Worm (Caenorhabditis elegans) whole organism, midembryonic: Measurements from ENCODE around the gene R05D8.11.

Experiments used
- T22C8.4 ChIP-seq: fragments of 200-800 bp; sonication (Bioruptor generic); IDR thresholded peaks from 2 replicates; pipeline ENCODE4 v1.3.6; 2022; ENCODE audit warnings: missing genetic modification characterization, missing compliant biosample characterization
- cog-1 ChIP-seq: sonication (generic microtip); optimal IDR thresholded peaks from 2 replicates; lab custom pipeline; 2016; ENCODE audit warnings: missing genetic modification characterization, missing compliant biosample characterization
- flt-1 ChIP-seq: fragments of 200-800 bp; sonication (Bioruptor generic); IDR thresholded peaks from 2 replicates; pipeline ENCODE4 v1.3.6; 2022; ENCODE audit warnings: missing genetic modification characterization, missing compliant biosample characterization
- klf-2 ChIP-seq: fragments of 200-800 bp; sonication (Bioruptor generic); conservative IDR thresholded peaks from 2 replicates; pipeline ENCODE4 v1.3.6; 2022; ENCODE audit warnings: missing genetic modification reagents, missing genetic modification characterization, missing compliant biosample characterization
- med-1 ChIP-seq: sonication (generic microtip); optimal IDR thresholded peaks from 2 replicates; lab custom pipeline; 2017; ENCODE audit warnings: missing genetic modification characterization, mild to moderate bottlenecking, missing compliant biosample characterization, antibody characterized with exemption, missing genetic modification reagents; ENCODE audit not compliant: insufficient read depth
- ref-1 ChIP-seq: fragments of 200-800 bp; sonication (Bioruptor generic); conservative IDR thresholded peaks from 2 replicates; pipeline ENCODE4 v1.3.6; 2022; ENCODE audit warnings: missing genetic modification reagents, missing genetic modification characterization, missing compliant biosample characterization
- tab-1 ChIP-seq: fragments of 200-800 bp; sonication (Bioruptor generic); IDR thresholded peaks from 2 replicates; pipeline ENCODE4 v1.3.6; 2022; ENCODE audit warnings: missing genetic modification characterization, missing compliant biosample characterization
- ztf-23 ChIP-seq: fragments of 200-800 bp; sonication (Bioruptor generic); IDR thresholded peaks from 2 replicates; pipeline ENCODE4 v1.3.6; 2022; ENCODE audit warnings: missing genetic modification reagents, missing genetic modification characterization, missing compliant biosample characterization
- ztf-29 ChIP-seq: fragments of 200-800 bp; sonication (Bioruptor generic); IDR thresholded peaks from 2 replicates; pipeline ENCODE4 v1.3.6; 2022; ENCODE audit warnings: missing genetic modification reagents, missing genetic modification characterization, missing compliant biosample characterization

R05D8.11 gene

DNA sequence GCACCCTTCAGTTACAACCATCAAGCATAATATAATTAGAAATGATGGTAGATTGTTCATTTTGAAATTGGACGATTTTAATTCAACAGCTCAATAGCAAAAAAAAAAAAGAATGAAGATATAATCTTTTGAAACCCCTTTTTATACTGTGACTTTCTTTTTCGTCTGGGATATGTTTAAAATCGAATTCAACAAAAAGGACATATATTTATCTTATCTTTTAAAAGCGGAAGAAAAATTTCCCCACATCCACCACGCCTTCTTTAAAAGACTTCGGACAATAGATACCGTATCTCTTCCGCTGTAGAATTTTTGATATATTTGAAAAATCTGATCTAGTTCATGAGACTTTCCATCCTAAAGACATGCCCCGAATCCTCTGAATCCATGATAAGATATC lies at the start of gene R05D8.11:
R05D8.11 (minus strand) TSS at position 101 of the 400 bp plus-strand sequence.
- TF ChIP-seq tab-1 (no peak), ztf-29 (GFP tag; lab: Robert Waterston, UW) (no peak), flt-1 (GFP tag; lab: Robert Waterston, UW) (no peak), ztf-23 (GFP tag; lab: Robert Waterston, UW) (no peak), med-1 (no peak), T22C8.4 (GFP tag; lab: Robert Waterston, UW) (no peak), klf-2 (GFP tag; lab: Robert Waterston, UW) (no peak), ref-1 (GFP tag; lab: Robert Waterston, UW) (no peak), cog-1 (tag; lab: Kevin White, UChicago) (no peak)

DNA sequence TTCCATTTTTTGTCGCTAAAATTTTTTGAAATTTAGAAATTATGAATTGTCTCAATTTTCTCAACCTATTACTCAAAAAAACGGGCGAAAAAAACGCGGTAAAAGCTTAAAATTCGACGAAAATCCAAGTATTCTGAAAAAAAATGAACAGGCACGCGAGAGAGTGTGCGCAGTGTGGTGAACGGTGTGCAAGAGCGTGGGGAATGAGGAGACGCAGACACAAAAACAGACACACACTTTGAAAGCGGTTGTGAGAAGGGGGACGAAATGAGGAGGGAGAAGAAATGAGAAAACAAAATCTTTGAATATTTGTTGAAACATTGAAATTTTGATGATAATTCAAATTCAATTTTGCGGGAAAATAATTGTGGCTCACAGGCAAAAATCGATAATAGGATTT lies 46.1 kb upstream of the R05D8.11 start, which contains the start of gene T03D3.5:
T03D3.5 (minus strand) TSS at position 21 of the 400 bp plus-strand sequence.
- TF ChIP-seq klf-2 (GFP tag; lab: Robert Waterston, UW) (no peak), ztf-23 (GFP tag; lab: Robert Waterston, UW) (no peak), cog-1 (tag; lab: Kevin White, UChicago) (no peak), T22C8.4 (GFP tag; lab: Robert Waterston, UW) (no peak), flt-1 (GFP tag; lab: Robert Waterston, UW) (no peak), ref-1 (GFP tag; lab: Robert Waterston, UW) (no peak)

DNA sequence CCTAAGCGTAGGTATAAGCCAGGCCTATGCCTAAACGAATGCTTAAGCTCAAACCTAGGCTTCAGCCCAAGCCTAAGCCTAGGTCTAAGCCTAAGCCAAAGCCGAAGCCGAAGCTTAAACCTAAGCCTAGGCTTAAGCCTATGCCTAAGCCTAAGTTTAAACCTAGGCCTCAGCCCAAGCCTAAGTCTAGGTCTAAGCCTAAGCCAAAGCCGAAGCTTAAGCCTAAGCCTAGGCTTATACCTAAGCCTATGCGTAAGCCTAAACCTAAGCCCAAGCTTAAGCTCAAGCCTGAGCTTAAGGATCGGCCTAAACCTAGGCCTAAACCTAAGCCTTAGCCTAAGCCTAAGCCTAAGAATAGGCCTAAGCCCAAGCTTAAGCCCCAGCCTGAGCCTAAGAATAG lies 45.3 kb upstream of the R05D8.11 start:
- 0 out of 2 replicates have a peak, but pooled peaks have one; percentile 16 for TF ChIP-seq ztf-29 (GFP tag; lab: Robert Waterston, UW)
- no peak for TF ChIP-seq med-1
- no peak for TF ChIP-seq klf-2 (GFP tag; lab: Robert Waterston, UW)

- TF ChIP-seq cog-1 (tag; lab: Kevin White, UChicago) (no peak), ztf-29 (GFP tag; lab: Robert Waterston, UW) (no peak), med-1 (no peak), klf-2 (GFP tag; lab: Robert Waterston, UW) (no peak), tab-1 (no peak), ref-1 (GFP tag; lab: Robert Waterston, UW) (no peak), ztf-23 (GFP tag; lab: Robert Waterston, UW) (no peak), flt-1 (GFP tag; lab: Robert Waterston, UW) (no peak), T22C8.4 (GFP tag; lab: Robert Waterston, UW) (no peak)
Observed at ce11 chrV:2821618-2822272, 41.1 kb upstream of the R05D8.11 start, which contains the start of gene srh-36. Gene srh-36, minus strand, starts transcription at chrV:2821668.

- TF ChIP-seq cog-1 (tag; lab: Kevin White, UChicago) = no peak
- no peak for TF ChIP-seq tab-1
- TF ChIP-seq flt-1 (GFP tag; lab: Robert Waterston, UW) = no peak
- no peak for TF ChIP-seq ztf-29 (GFP tag; lab: Robert Waterston, UW)
- no peak for TF ChIP-seq klf-2 (GFP tag; lab: Robert Waterston, UW)
- no peak for TF ChIP-seq T22C8.4 (GFP tag; lab: Robert Waterston, UW)
- no peak for TF ChIP-seq med-1
- TF ChIP-seq ref-1 (GFP tag; lab: Robert Waterston, UW) = no peak
- no peak for TF ChIP-seq ztf-23 (GFP tag; lab: Robert Waterston, UW)
Observed at ce11 chrV:2818117-2818516, 37.4 kb upstream of the R05D8.11 start, which contains the start of gene srt-34. Gene srt-34, minus strand, starts transcription at chrV:2818217.

ce11 chrV:2815956-2816355 lies 35.3 kb upstream of the R05D8.11 start, which contains the start of gene F54E2.5:
Gene F54E2.5, minus strand, starts transcription at chrV:2816056.
- no peak for TF ChIP-seq flt-1 (GFP tag; lab: Robert Waterston, UW)
- no peak for TF ChIP-seq ztf-23 (GFP tag; lab: Robert Waterston, UW)
- no peak for TF ChIP-seq cog-1 (tag; lab: Kevin White, UChicago)
- TF ChIP-seq tab-1 = no peak
- no peak for TF ChIP-seq klf-2 (GFP tag; lab: Robert Waterston, UW)

- TF ChIP-seq tab-1 (no peak), T22C8.4 (GFP tag; lab: Robert Waterston, UW) (no peak), cog-1 (tag; lab: Kevin White, UChicago) (no peak), ztf-29 (GFP tag; lab: Robert Waterston, UW) (no peak), flt-1 (GFP tag; lab: Robert Waterston, UW) (no peak), ztf-23 (GFP tag; lab: Robert Waterston, UW) (no peak), klf-2 (GFP tag; lab: Robert Waterston, UW) (no peak), ref-1 (GFP tag; lab: Robert Waterston, UW) (no peak), med-1 (no peak)
Observed at ce11 chrV:2813856-2814255, 33.2 kb upstream of the R05D8.11 start, which contains the start of gene F54E2.9. Gene F54E2.9, minus strand, starts transcription at chrV:2813987.

- no peak for TF ChIP-seq cog-1 (tag; lab: Kevin White, UChicago)
Observed at ce11 chrV:2810164-2810563, 29.5 kb upstream of the R05D8.11 start, which contains the start of gene F54E2.1. Gene F54E2.1, plus strand, starts transcription at chrV:2810398.

DNA sequence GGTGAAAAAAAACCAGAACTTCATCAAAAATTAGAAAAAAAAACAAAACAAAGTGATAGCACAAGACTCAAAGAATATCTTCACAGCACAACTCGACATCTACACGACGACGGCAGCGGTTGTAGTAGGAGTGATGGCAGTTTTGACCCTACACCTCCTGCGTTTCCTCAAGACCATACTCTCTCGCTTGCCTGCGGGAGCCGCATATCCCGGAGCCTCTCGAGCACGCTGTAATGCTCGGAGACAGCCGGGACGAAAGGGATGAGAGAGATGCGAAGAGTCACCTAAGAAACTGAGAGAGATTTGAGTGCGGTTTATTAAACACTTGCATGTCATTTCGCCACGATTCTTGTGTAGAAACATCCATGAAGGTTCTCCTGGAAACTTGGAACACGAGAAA lies 28.8 kb upstream of the R05D8.11 start:
- no peak for TF ChIP-seq ztf-29 (GFP tag; lab: Robert Waterston, UW)
- TF ChIP-seq ztf-23 (GFP tag; lab: Robert Waterston, UW) = no peak
- no peak for TF ChIP-seq med-1
- no peak for TF ChIP-seq ref-1 (GFP tag; lab: Robert Waterston, UW)
- no peak for TF ChIP-seq tab-1
- no peak for TF ChIP-seq T22C8.4 (GFP tag; lab: Robert Waterston, UW)
- no peak for TF ChIP-seq klf-2 (GFP tag; lab: Robert Waterston, UW)
- no peak for TF ChIP-seq flt-1 (GFP tag; lab: Robert Waterston, UW)
- TF ChIP-seq cog-1 (tag; lab: Kevin White, UChicago) = no peak

ce11 chrV:2807760-2808159 lies 27.1 kb upstream of the R05D8.11 start, which contains the start of gene ketn-1:
Gene ketn-1, minus strand, starts transcription at chrV:2807860.
- TF ChIP-seq T22C8.4 (GFP tag; lab: Robert Waterston, UW) (no peak), ref-1 (GFP tag; lab: Robert Waterston, UW) (no peak), tab-1 (no peak), flt-1 (GFP tag; lab: Robert Waterston, UW) (no peak), cog-1 (tag; lab: Kevin White, UChicago) (no peak), ztf-23 (GFP tag; lab: Robert Waterston, UW) (no peak), med-1 (no peak), ztf-29 (GFP tag; lab: Robert Waterston, UW) (no peak), klf-2 (GFP tag; lab: Robert Waterston, UW) (no peak)
